Fruit fly (Drosophila melanogaster): ENCODE measurements around the gene pcx.

Gene pcx

DNA sequence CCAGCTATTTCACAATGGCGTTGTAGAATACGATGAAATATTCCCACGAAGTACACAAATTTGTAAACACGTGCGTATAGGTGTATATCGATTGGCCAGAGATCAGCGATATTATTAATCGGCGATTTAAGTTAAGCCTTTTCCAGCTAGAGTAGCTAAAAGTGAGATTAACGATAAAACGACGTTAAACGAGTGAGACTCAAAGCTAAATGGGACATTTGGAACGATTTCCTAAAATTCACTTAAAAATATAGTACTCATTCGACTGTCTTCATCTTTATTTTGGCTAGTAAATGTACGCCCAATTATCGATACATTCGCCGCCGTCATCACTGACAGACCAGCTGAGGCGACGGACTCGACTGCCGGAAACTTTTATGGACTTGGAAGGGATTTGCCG, 40.5 kb upstream of the pcx start, which contains the start of the genes Nmd3 and CG17776 (continued):
- TF ChIP-seq nerfin-2 (GFP tag; IDR thresholded peaks at IDR 0.05; ENCODE audit: partially characterized antibody) (peak; percentile 82), hb (GFP tag; IDR thresholded peaks at IDR 0.05; ENCODE audit: partially characterized antibody) (peak; percentile 80), H15 (GFP tag; IDR thresholded peaks at IDR 0.05) (no peak), CG4707 (GFP tag; optimal IDR thresholded peaks at IDR 0.05) (no peak), twi (tag; optimal IDR thresholded peaks at IDR 0.05) (peak; percentile 3), CG10267 (tag; optimal IDR thresholded peaks at IDR 0.05) (peak; percentile 17), Bgb (GFP tag; IDR thresholded peaks at IDR 0.05; ENCODE audit: partially characterized antibody) (peak; percentile 61), CG14860 (GFP tag; IDR thresholded peaks at IDR 0.05; ENCODE audit: partially characterized antibody) (peak; percentile 78), schlank (tag; optimal IDR thresholded peaks at IDR 0.05) (no peak), lilli (GFP tag; optimal IDR thresholded peaks at IDR 0.05) (no peak), Ets97D (GFP tag; optimal IDR thresholded peaks at IDR 0.05) (peak; percentile 38), unc-4 (GFP tag; IDR thresholded peaks at IDR 0.05; ENCODE audit: partially characterized antibody) (peak; percentile 69), psq (GFP tag; optimal IDR thresholded peaks at IDR 0.05) (no peak), ash1 (GFP tag; optimal IDR thresholded peaks at IDR 0.05) (no peak), CG2120 (GFP tag; optimal IDR thresholded peaks at IDR 0.05) (peak; percentile 35), C15 (GFP tag; IDR thresholded peaks at IDR 0.05) (no peak), Sry-δ (GFP tag; optimal IDR thresholded peaks at IDR 0.05) (peak; percentile 73), CG31224 (GFP tag; IDR thresholded peaks at IDR 0.05) (no peak), CG34224 (GFP tag; IDR thresholded peaks at IDR 0.05; ENCODE audit: partially characterized antibody) (peak; percentile 83), YL-1 (GFP tag; optimal IDR thresholded peaks at IDR 0.05) (peak; percentile 46), Fer1 (GFP tag; optimal IDR thresholded peaks at IDR 0.05) (peak; percentile 49), stwl (tag; optimal IDR thresholded peaks at IDR 0.05) (peak; percentile 7), tna (GFP tag; IDR thresholded peaks at IDR 0.05; ENCODE audit: partially characterized antibody) (peak; percentile 70), HmgZ (tag; optimal IDR thresholded peaks at IDR 0.05) (peak; percentile 60), CG13296 (GFP tag; optimal IDR thresholded peaks at IDR 0.05) (no peak), exex (tag; optimal IDR thresholded peaks at IDR 0.05) (peak; percentile 13), CG1603 (tag; optimal IDR thresholded peaks at IDR 0.05) (peak; percentile 58), Myb (GFP tag; optimal IDR thresholded peaks at IDR 0.05) (peak; percentile 15), Atf3 (GFP tag; optimal IDR thresholded peaks at IDR 0.05) (no peak), cas (GFP tag; IDR thresholded peaks at IDR 0.05) (no peak), CG3838 (GFP tag; optimal IDR thresholded peaks at IDR 0.05) (no peak), Dll (GFP tag; IDR thresholded peaks at IDR 0.05; ENCODE audit: partially characterized antibody) (peak; percentile 79), fd102C (GFP tag; optimal IDR thresholded peaks at IDR 0.05) (no peak), jumu (GFP tag; optimal IDR thresholded peaks at IDR 0.05) (no peak), CG1529 (GFP tag; optimal IDR thresholded peaks at IDR 0.05) (no peak), CG15073 (GFP tag; optimal IDR thresholded peaks at IDR 0.05) (no peak), Doc2 (GFP tag; IDR thresholded peaks at IDR 0.05) (no peak), crol (GFP tag; IDR thresholded peaks at IDR 0.05) (no peak), org-1 (GFP tag; optimal IDR thresholded peaks at IDR 0.05) (no peak), ci (GFP tag; IDR thresholded peaks at IDR 0.05) (no peak), Sox102F (GFP tag; optimal IDR thresholded peaks at IDR 0.05) (no peak), pzg (GFP tag; optimal IDR thresholded peaks at IDR 0.05) (peak; percentile 60), p53 (GFP tag; optimal IDR thresholded peaks at IDR 0.05) (no peak), Meics (GFP tag; optimal IDR thresholded peaks at IDR 0.05) (no peak), Ravus (GFP tag; IDR thresholded peaks at IDR 0.05) (no peak), CG8765 (GFP tag; IDR thresholded peaks at IDR 0.05) (no peak), CG31441 (GFP tag; IDR thresholded peaks at IDR 0.05) (no peak), Doc3 (GFP tag; IDR thresholded peaks at IDR 0.05; ENCODE audit: partially characterized antibody) (peak; percentile 58; the same call in 1 of the 3 replicates), CG9609 (GFP tag; optimal IDR thresholded peaks at IDR 0.05) (no peak), CG4820 (GFP tag; optimal IDR thresholded peaks at IDR 0.05) (no peak), CG30020 (tag; optimal IDR thresholded peaks at IDR 0.05) (peak; percentile 8)
